Fruit fly (Drosophila melanogaster) whole organism, prepupa: ENCODE data around the gene BNIP3.
A peak's percentile ranks its signal among the peaks of the same experiment; 100 is the strongest.

Source experiments
- Blimp-1 ChIP-seq: fragments of 200-800 bp; sonication (Bioruptor generic); optimal IDR thresholded peaks from 3 replicates; lab custom pipeline; 2017; ENCODE audit warnings: missing biosample characterization, missing genetic modification characterization, mild to moderate bottlenecking, moderate library complexity, missing genetic modification reagents
- CG10631 ChIP-seq: fragments of 200-800 bp; sonication (Bioruptor generic); optimal IDR thresholded peaks from 2 replicates; lab custom pipeline; 2016; ENCODE audit warnings: missing biosample characterization, missing genetic modification characterization
- CG10669 ChIP-seq: fragments of 200-800 bp; sonication (Bioruptor generic); optimal IDR thresholded peaks from 3 replicates; lab custom pipeline; 2018; ENCODE audit warnings: missing biosample characterization, mild to moderate bottlenecking, missing genetic modification characterization, moderate library complexity
- CG11294 ChIP-seq: fragments of 200-800 bp; sonication (Bioruptor generic); IDR thresholded peaks from 2 replicates; pipeline ENCODE4 v1.3.6; 2022; ENCODE audit warnings: missing biosample characterization, missing genetic modification characterization
- CG11902 ChIP-seq: fragments of 200-800 bp; sonication (Bioruptor generic); optimal IDR thresholded peaks from 3 replicates; lab custom pipeline; 2016; ENCODE audit warnings: missing biosample characterization, missing genetic modification characterization
- CG15336 ChIP-seq: fragments of 200-800 bp; sonication (Bioruptor generic); IDR thresholded peaks from 2 replicates; pipeline ENCODE4 v1.3.6; 2022; ENCODE audit warnings: missing biosample characterization, missing genetic modification characterization
- CG1621 ChIP-seq: fragments of 200-800 bp; sonication (Bioruptor generic); optimal IDR thresholded peaks from 3 replicates; lab custom pipeline; 2018; ENCODE audit warnings: missing biosample characterization, mild to moderate bottlenecking, missing genetic modification characterization
- CG16779 ChIP-seq: fragments of 200-800 bp; sonication (Bioruptor generic); optimal IDR thresholded peaks from 3 replicates; lab custom pipeline; 2017; ENCODE audit warnings: missing biosample characterization, mild to moderate bottlenecking, missing genetic modification characterization
- CG3032 ChIP-seq: fragments of 200-800 bp; optimal IDR thresholded peaks from 2 replicates; lab custom pipeline; 2019; ENCODE audit warnings: missing biosample characterization, mild to moderate bottlenecking, missing genetic modification characterization, moderate library complexity
- CG31627 ChIP-seq: fragments of 200-800 bp; sonication (Bioruptor generic); optimal IDR thresholded peaks from 3 replicates; lab custom pipeline; 2016; ENCODE audit warnings: missing biosample characterization, missing genetic modification characterization
- CG32006 ChIP-seq: fragments of 200-800 bp; sonication (Bioruptor generic); optimal IDR thresholded peaks from 3 replicates; lab custom pipeline; 2017; ENCODE audit warnings: missing biosample characterization, mild to moderate bottlenecking, missing genetic modification characterization
- CG34406 ChIP-seq: fragments of 200-800 bp; sonication (Bioruptor generic); optimal IDR thresholded peaks from 3 replicates; lab custom pipeline; 2016; ENCODE audit warnings: missing biosample characterization, missing genetic modification characterization
- CG6163 ChIP-seq: fragments of 200-800 bp; sonication (Bioruptor generic); IDR thresholded peaks from 3 replicates; pipeline ENCODE4 v1.3.6; 2022; ENCODE audit warnings: missing biosample characterization, missing genetic modification characterization
- CG6276 ChIP-seq: fragments of 200-800 bp; sonication (Bioruptor generic); optimal IDR thresholded peaks from 2 replicates; lab custom pipeline; 2017; ENCODE audit warnings: missing biosample characterization, mild to moderate bottlenecking, missing genetic modification characterization
- CG6792 ChIP-seq: fragments of 200-800 bp; sonication (Bioruptor generic); optimal IDR thresholded peaks from 3 replicates; lab custom pipeline; 2016; ENCODE audit warnings: missing biosample characterization, missing genetic modification characterization
- CG6808 ChIP-seq: fragments of 200-800 bp; sonication (Bioruptor generic); optimal IDR thresholded peaks from 3 replicates; lab custom pipeline; 2017; ENCODE audit warnings: missing biosample characterization, missing genetic modification characterization, mild to moderate bottlenecking, moderate library complexity, missing genetic modification reagents
- CG6854 ChIP-seq: fragments of 200-800 bp; sonication (Bioruptor generic); optimal IDR thresholded peaks from 2 replicates; lab custom pipeline; 2017; ENCODE audit warnings: missing biosample characterization, mild to moderate bottlenecking, missing genetic modification characterization
- CG7368 ChIP-seq: fragments of 200-800 bp; sonication (Bioruptor generic); optimal IDR thresholded peaks from 3 replicates; lab custom pipeline; 2016; ENCODE audit warnings: missing biosample characterization, missing genetic modification characterization
- CG8119 ChIP-seq: fragments of 200-800 bp; sonication (Bioruptor generic); IDR thresholded peaks from 3 replicates; pipeline ENCODE4 v1.3.6; 2022; ENCODE audit warnings: missing biosample characterization, missing genetic modification characterization
- CG8319 ChIP-seq: fragments of 200-800 bp; sonication (Bioruptor generic); optimal IDR thresholded peaks from 3 replicates; lab custom pipeline; 2016; ENCODE audit warnings: missing biosample characterization, missing genetic modification characterization
- CG8632 ChIP-seq: fragments of 200-800 bp; sonication (Bioruptor generic); optimal IDR thresholded peaks from 3 replicates; lab custom pipeline; 2016; ENCODE audit warnings: missing biosample characterization, missing genetic modification characterization
- CG9139 ChIP-seq: fragments of 200-800 bp; sonication (Bioruptor generic); optimal IDR thresholded peaks from 3 replicates; lab custom pipeline; 2017; ENCODE audit warnings: missing biosample characterization, mild to moderate bottlenecking, missing genetic modification characterization
- Eip75B ChIP-seq: fragments of 200-800 bp; sonication (Bioruptor generic); optimal IDR thresholded peaks from 3 replicates; lab custom pipeline; 2016; ENCODE audit warnings: missing biosample characterization, missing genetic modification characterization
- Eip78C ChIP-seq: fragments of 200-800 bp; sonication (Bioruptor generic); peaks from one replicate; lab custom pipeline; 2016; ENCODE audit warnings: missing biosample characterization, missing genetic modification characterization
- Eip93F ChIP-seq: fragments of 200-800 bp; sonication (Bioruptor generic); optimal IDR thresholded peaks from 2 replicates; lab custom pipeline; 2016; ENCODE audit warnings: missing biosample characterization, mild to moderate bottlenecking, missing genetic modification characterization
- Ets21C ChIP-seq: fragments of 200-800 bp; sonication (Bioruptor generic); optimal IDR thresholded peaks from 3 replicates; lab custom pipeline; 2016; ENCODE audit warnings: missing biosample characterization, missing genetic modification characterization
- Ets96B ChIP-seq: fragments of 200-800 bp; optimal IDR thresholded peaks from 2 replicates; lab custom pipeline; 2019; ENCODE audit warnings: missing biosample characterization, mild to moderate bottlenecking, missing genetic modification characterization, moderate library complexity
- Gug ChIP-seq: fragments of 200-800 bp; sonication (Bioruptor generic); IDR thresholded peaks from 2 replicates; pipeline ENCODE4 v1.3.6; 2022; ENCODE audit warnings: missing biosample characterization, missing genetic modification characterization
- Hr39 ChIP-seq: fragments of 200-800 bp; sonication (Bioruptor generic); optimal IDR thresholded peaks from 2 replicates; lab custom pipeline; 2016; ENCODE audit warnings: missing biosample characterization, missing genetic modification characterization
- Hr4 ChIP-seq: fragments of 200-800 bp; sonication (Bioruptor generic); optimal IDR thresholded peaks from 3 replicates; lab custom pipeline; 2016; ENCODE audit warnings: missing biosample characterization, missing genetic modification characterization
- Lpt ChIP-seq: fragments of 200-800 bp; sonication (Bioruptor generic); optimal IDR thresholded peaks from 3 replicates; lab custom pipeline; 2016; ENCODE audit warnings: missing biosample characterization, missing genetic modification characterization
- Met ChIP-seq: fragments of 200-800 bp; sonication (Bioruptor generic); optimal IDR thresholded peaks from 3 replicates; lab custom pipeline; 2016; ENCODE audit warnings: missing biosample characterization, missing genetic modification characterization
- OdsH ChIP-seq: fragments of 200-800 bp; sonication (Bioruptor generic); optimal IDR thresholded peaks from 3 replicates; lab custom pipeline; 2016; ENCODE audit warnings: missing biosample characterization, missing genetic modification characterization
- Smox ChIP-seq: fragments of 200-800 bp; sonication (Bioruptor generic); optimal IDR thresholded peaks from 3 replicates; lab custom pipeline; 2016; ENCODE audit warnings: missing biosample characterization, missing genetic modification characterization
- Sox102F ChIP-seq: fragments of 200-800 bp; sonication (Bioruptor generic); optimal IDR thresholded peaks from 2 replicates; lab custom pipeline; 2016; ENCODE audit warnings: missing biosample characterization, mild to moderate bottlenecking, missing genetic modification characterization
- Sox14 ChIP-seq: fragments of 200-800 bp; sonication (Bioruptor generic); optimal IDR thresholded peaks from 3 replicates; lab custom pipeline; 2016; ENCODE audit warnings: missing biosample characterization, missing genetic modification characterization
- Sox15 ChIP-seq: fragments of 200-800 bp; sonication (Bioruptor generic); optimal IDR thresholded peaks from 3 replicates; lab custom pipeline; 2016; ENCODE audit warnings: missing biosample characterization, missing genetic modification characterization
- cyc ChIP-seq: fragments of 200-800 bp; sonication (Bioruptor generic); optimal IDR thresholded peaks from 3 replicates; lab custom pipeline; 2016; ENCODE audit warnings: missing biosample characterization, missing genetic modification characterization
- dsx ChIP-seq: fragments of 200-800 bp; optimal IDR thresholded peaks from 3 replicates; lab custom pipeline; 2019; ENCODE audit warnings: missing biosample characterization, mild to moderate bottlenecking, missing genetic modification characterization, moderate library complexity; ENCODE audit not compliant: poor library complexity, severe bottlenecking
- eg ChIP-seq: fragments of 200-800 bp; sonication (Bioruptor generic); IDR thresholded peaks from 3 replicates; pipeline ENCODE4 v1.3.6; 2022; ENCODE audit warnings: missing biosample characterization, missing genetic modification characterization
- esn ChIP-seq: fragments of 200-800 bp; sonication (Bioruptor generic); optimal IDR thresholded peaks from 2 replicates; lab custom pipeline; 2016; ENCODE audit warnings: missing biosample characterization, mild to moderate bottlenecking, missing genetic modification characterization, moderate library complexity
- fd59A ChIP-seq: fragments of 200-800 bp; sonication (Bioruptor generic); optimal IDR thresholded peaks from 2 replicates; lab custom pipeline; 2017; ENCODE audit warnings: missing biosample characterization, mild to moderate bottlenecking, missing genetic modification characterization, missing genetic modification reagents
- fkh ChIP-seq: fragments of 200-800 bp; sonication (Bioruptor generic); optimal IDR thresholded peaks from 3 replicates; lab custom pipeline; 2017; ENCODE audit warnings: missing biosample characterization, mild to moderate bottlenecking, missing genetic modification characterization, moderate library complexity
- net ChIP-seq: fragments of 200-800 bp; sonication (Bioruptor generic); optimal IDR thresholded peaks from 3 replicates; lab custom pipeline; 2016; ENCODE audit warnings: missing biosample characterization, missing genetic modification characterization
- salr ChIP-seq, 2 experiments: fragments of 200-800 bp; sonication (Bioruptor generic); optimal IDR thresholded peaks; 3 replicates each; lab custom pipeline; 2016 to 2018; ENCODE audit warnings: missing biosample characterization in 2 of 2, missing genetic modification characterization in 2 of 2, mild to moderate bottlenecking in 1 of 2
- ss ChIP-seq, 2 experiments: fragments of 200-800 bp; sonication (Bioruptor generic); optimal IDR thresholded peaks; 2 replicates in 1 of 2; 3 replicates in 1 of 2; lab custom pipeline; 2017 to 2018; ENCODE audit warnings: mild to moderate bottlenecking in 2 of 2, missing biosample characterization in 2 of 2, missing genetic modification characterization in 2 of 2, moderate library complexity in 1 of 2
- svp ChIP-seq: fragments of 200-800 bp; sonication (Bioruptor generic); peaks from one replicate; lab custom pipeline; 2016; ENCODE audit warnings: missing biosample characterization, missing genetic modification characterization
- topi ChIP-seq: fragments of 200-800 bp; sonication (Bioruptor generic); optimal IDR thresholded peaks from 3 replicates; lab custom pipeline; 2016; ENCODE audit warnings: missing biosample characterization, missing genetic modification characterization
- vri ChIP-seq: fragments of 200-800 bp; sonication (Bioruptor generic); optimal IDR thresholded peaks from 3 replicates; lab custom pipeline; 2016; ENCODE audit warnings: missing biosample characterization, mild to moderate bottlenecking, missing genetic modification characterization

Gene BNIP3

dm6 chr3L:20557065-20557464 lies 37.9 kb upstream of the BNIP3 start (continued):
- TF ChIP-seq CG11902 (GFP tag; lab: Kevin White, UChicago) (no peak), esn (peak; percentile 4), Hr39 (peak; percentile 7), CG7368 (GFP tag; lab: Kevin White, UChicago) (no peak), ss (GFP tag; optimal IDR thresholded peaks at IDR 0.05; lab: Kevin White, UChicago) (no peak), Sox15 (GFP tag; lab: Kevin White, UChicago) (no peak), CG8632 (no peak)

- peak; percentile 69 for TF ChIP-seq vri (GFP tag; lab: Kevin White, UChicago)
- peak; percentile 32 for TF ChIP-seq Hr4 (GFP tag; lab: Kevin White, UChicago)
- peak; percentile 29 to 57 for TF ChIP-seq salr (GFP tag; optimal IDR thresholded peaks at IDR 0.05; lab: Kevin White, UChicago)
- no peak for TF ChIP-seq CG8119 (GFP tag; lab: Robert Waterston, UW)
- no peak for TF ChIP-seq Gug (GFP tag; lab: Robert Waterston, UW)
- peak; percentile 91 for TF ChIP-seq Hr39
- peak; percentile 30; the same call in 1 of the 2 replicates for TF ChIP-seq CG15336 (GFP tag; lab: Robert Waterston, UW)
- peak; percentile 14 for TF ChIP-seq Eip93F
- TF ChIP-seq net (GFP tag; lab: Kevin White, UChicago): peak; percentile 64
- TF ChIP-seq eg: no peak
- TF ChIP-seq CG11294 (GFP tag; lab: Robert Waterston, UW): no peak
- TF ChIP-seq CG8632: peak; percentile 82
- TF ChIP-seq CG6276 (GFP tag; lab: Kevin White, UChicago): no peak
- peak; percentile 66; the same call in 2 of the 3 replicates for TF ChIP-seq CG6163
- TF ChIP-seq CG8319 (GFP tag; lab: Kevin White, UChicago): peak; percentile 73
- peak; percentile 78 for TF ChIP-seq OdsH
- TF ChIP-seq Eip75B (GFP tag; lab: Kevin White, UChicago): peak; percentile 76
- TF ChIP-seq CG7368 (GFP tag; lab: Kevin White, UChicago): peak; percentile 63
- peak; percentile 9 for TF ChIP-seq Lpt
- peak; percentile 77 for TF ChIP-seq CG10669 (GFP tag; lab: Kevin White, UChicago)
- peak; percentile 81 for TF ChIP-seq Ets96B (tag; lab: Kevin White, UChicago)
- peak; percentile 82 for TF ChIP-seq Ets21C (GFP tag; lab: Kevin White, UChicago)
- TF ChIP-seq Met (GFP tag; lab: Kevin White, UChicago): peak; percentile 88
- peak; percentile 70 for TF ChIP-seq CG1621 (tag; lab: Kevin White, UChicago)
- TF ChIP-seq Blimp-1 (GFP tag; lab: Kevin White, UChicago): peak; percentile 42
- TF ChIP-seq CG32006 (GFP tag; lab: Kevin White, UChicago): peak; percentile 37
- peak; percentile 89 for TF ChIP-seq esn
- TF ChIP-seq CG16779 (tag; lab: Kevin White, UChicago): no peak
- peak; percentile 94 for TF ChIP-seq Eip78C (GFP tag; lab: Kevin White, UChicago)
- peak; percentile 54 to 74 for TF ChIP-seq ss (GFP tag; optimal IDR thresholded peaks at IDR 0.05; lab: Kevin White, UChicago)
- peak; percentile 67 for TF ChIP-seq fd59A (GFP tag; lab: Kevin White, UChicago)
- peak; percentile 85 for TF ChIP-seq Sox14 (GFP tag; lab: Kevin White, UChicago)
- TF ChIP-seq CG11902 (GFP tag; lab: Kevin White, UChicago): peak; percentile 77
- peak; percentile 57 for TF ChIP-seq CG6808 (GFP tag; lab: Kevin White, UChicago)
- peak; percentile 80 for TF ChIP-seq Sox15 (GFP tag; lab: Kevin White, UChicago)
- peak; percentile 91 for TF ChIP-seq CG31627 (GFP tag; lab: Kevin White, UChicago)
- peak; percentile 87 for TF ChIP-seq cyc (GFP tag; lab: Kevin White, UChicago)
- TF ChIP-seq CG6792 (GFP tag; lab: Kevin White, UChicago): peak; percentile 82
- TF ChIP-seq CG9139 (GFP tag; lab: Kevin White, UChicago): peak; percentile 12
- TF ChIP-seq fkh (GFP tag; lab: Kevin White, UChicago): no peak
- peak; percentile 84 for TF ChIP-seq Smox (GFP tag; lab: Kevin White, UChicago)
- TF ChIP-seq Sox102F (GFP tag; lab: Kevin White, UChicago): peak; percentile 90
- TF ChIP-seq CG6854 (GFP tag; lab: Kevin White, UChicago): peak; percentile 49
- TF ChIP-seq topi: peak; percentile 90
- peak; percentile 71 for TF ChIP-seq dsx
- peak; percentile 59 for TF ChIP-seq CG10631 (GFP tag; lab: Kevin White, UChicago)
- peak; percentile 92 for TF ChIP-seq svp (GFP tag; lab: Kevin White, UChicago)
- TF ChIP-seq CG3032 (tag; lab: Kevin White, UChicago): peak; percentile 78
- peak; percentile 83 for TF ChIP-seq CG34406 (GFP tag; lab: Kevin White, UChicago)
These were observed 37.2 kb upstream of the BNIP3 start for dm6 chr3L:20556371-20556770.
